Fruit fly (Drosophila melanogaster) whole organism, adult: ENCODE data around the gene Smvt.

Experiments
- CG11617 ChIP-seq: fragments of 200-800 bp; sonication (Bioruptor generic); optimal IDR thresholded peaks from 2 replicates; lab custom pipeline; 2017; ENCODE audit warnings: mild to moderate bottlenecking, missing biosample characterization, missing genetic modification reagents, missing genetic modification characterization
- CG12768 ChIP-seq: fragments of 200-800 bp; sonication (Bioruptor generic); optimal IDR thresholded peaks from 2 replicates; lab custom pipeline; 2017; ENCODE audit warnings: missing biosample characterization, missing genetic modification characterization, mild to moderate bottlenecking, moderate library complexity, missing genetic modification reagents
- CG14711 ChIP-seq: fragments of 200-800 bp; sonication (Bioruptor generic); optimal IDR thresholded peaks from 2 replicates; lab custom pipeline; 2018; ENCODE audit warnings: missing biosample characterization, mild to moderate bottlenecking, missing genetic modification characterization, moderate library complexity
- CG1620 ChIP-seq: fragments of 200-800 bp; sonication (Bioruptor generic); optimal IDR thresholded peaks from 2 replicates; lab custom pipeline; 2016; ENCODE audit warnings: missing biosample characterization, missing genetic modification characterization
- CG33017 ChIP-seq: fragments of 200-800 bp; sonication (Bioruptor generic); optimal IDR thresholded peaks from 2 replicates; lab custom pipeline; 2018; ENCODE audit warnings: missing biosample characterization, mild to moderate bottlenecking, missing genetic modification characterization, moderate library complexity
- CG5204 ChIP-seq: fragments of 200-800 bp; sonication (Bioruptor generic); optimal IDR thresholded peaks from 2 replicates; lab custom pipeline; 2016; ENCODE audit warnings: missing biosample characterization, missing genetic modification characterization
- CG7045 ChIP-seq: fragments of 200-800 bp; sonication (Bioruptor generic); optimal IDR thresholded peaks from 2 replicates; lab custom pipeline; 2017; ENCODE audit warnings: missing biosample characterization, mild to moderate bottlenecking, missing genetic modification characterization
- CG7101 ChIP-seq: fragments of 200-800 bp; sonication (Bioruptor generic); optimal IDR thresholded peaks from 2 replicates; lab custom pipeline; 2018; ENCODE audit warnings: missing biosample characterization, mild to moderate bottlenecking, missing genetic modification characterization, moderate library complexity
- Clk ChIP-seq: fragments of 200-800 bp; sonication (Bioruptor generic); optimal IDR thresholded peaks from 2 replicates; lab custom pipeline; 2017; ENCODE audit warnings: missing biosample characterization, missing genetic modification characterization
- Crg-1 ChIP-seq: fragments of 200-800 bp; sonication (Bioruptor generic); optimal IDR thresholded peaks from 2 replicates; lab custom pipeline; 2016; ENCODE audit warnings: missing biosample characterization, missing genetic modification characterization
- Hr96 ChIP-seq: fragments of 200-800 bp; sonication (Bioruptor generic); optimal IDR thresholded peaks from 2 replicates; lab custom pipeline; 2016; ENCODE audit warnings: missing biosample characterization, missing genetic modification characterization
- Mnt ChIP-seq: fragments of 200-800 bp; sonication (Bioruptor generic); optimal IDR thresholded peaks from 2 replicates; lab custom pipeline; 2016; ENCODE audit warnings: missing biosample characterization, mild to moderate bottlenecking, missing genetic modification characterization
- bab1 ChIP-seq: fragments of 200-800 bp; sonication (Bioruptor generic); optimal IDR thresholded peaks from 3 replicates; lab custom pipeline; 2019; ENCODE audit warnings: missing biosample characterization, mild to moderate bottlenecking, missing genetic modification characterization, moderate library complexity
- cic ChIP-seq: fragments of 200-800 bp; sonication (Bioruptor generic); optimal IDR thresholded peaks from 2 replicates; lab custom pipeline; 2017; ENCODE audit warnings: missing biosample characterization, mild to moderate bottlenecking, missing genetic modification characterization, moderate library complexity
- cnc ChIP-seq, 2 experiments: fragments of >200 bp; optimal IDR thresholded peaks; 2 replicates each; lab custom pipeline; 2017
- kay ChIP-seq: fragments of 200-800 bp; sonication (Bioruptor generic); peaks from one replicate; lab custom pipeline; 2016; ENCODE audit warnings: missing biosample characterization, missing genetic modification characterization, borderline replicate concordance
- ovo ChIP-seq: fragments of 200-800 bp; sonication (Bioruptor generic); optimal IDR thresholded peaks from 2 replicates; lab custom pipeline; 2016; ENCODE audit warnings: missing biosample characterization, missing genetic modification characterization
- pad ChIP-seq: fragments of 200-800 bp; sonication (Bioruptor generic); optimal IDR thresholded peaks from 3 replicates; lab custom pipeline; 2017; ENCODE audit warnings: missing biosample characterization, missing genetic modification characterization, mild to moderate bottlenecking, moderate library complexity, missing genetic modification reagents
- tj ChIP-seq: fragments of 200-800 bp; sonication (Bioruptor generic); optimal IDR thresholded peaks from 3 replicates; lab custom pipeline; 2017; ENCODE audit warnings: missing biosample characterization, mild to moderate bottlenecking, missing genetic modification characterization, moderate library complexity
- toe ChIP-seq: fragments of 200-800 bp; sonication (Bioruptor generic); optimal IDR thresholded peaks from 2 replicates; lab custom pipeline; 2016; ENCODE audit warnings: missing biosample characterization, missing genetic modification characterization

The Smvt gene

DNA sequence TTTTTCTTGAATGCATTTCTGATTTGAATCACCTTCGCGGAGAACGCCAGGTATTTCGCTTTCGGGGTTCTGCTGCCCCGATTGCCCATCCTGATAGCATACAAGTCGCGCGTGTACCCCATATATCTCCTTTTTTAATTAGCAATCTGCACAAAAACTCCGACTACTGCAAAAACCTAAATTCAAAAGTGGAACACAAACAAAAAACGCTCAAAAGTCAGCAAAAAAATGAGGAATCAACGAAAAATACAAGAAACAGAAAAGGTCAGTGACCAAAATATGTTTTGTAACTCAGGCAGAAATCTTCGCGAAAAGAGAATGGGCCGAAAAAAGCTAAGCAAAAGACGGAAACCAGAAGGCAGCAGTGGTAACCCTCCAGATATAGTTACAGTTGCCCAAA lies 45.1 kb downstream of the Smvt start:
- peak; percentile 95 for TF ChIP-seq tj (GFP tag; lab: Kevin White, UChicago)
- no peak for TF ChIP-seq CG12768 (GFP tag; lab: Kevin White, UChicago)
- TF ChIP-seq ovo (GFP tag; lab: Kevin White, UChicago) = no peak
- TF ChIP-seq CG14711 = no peak

DNA sequence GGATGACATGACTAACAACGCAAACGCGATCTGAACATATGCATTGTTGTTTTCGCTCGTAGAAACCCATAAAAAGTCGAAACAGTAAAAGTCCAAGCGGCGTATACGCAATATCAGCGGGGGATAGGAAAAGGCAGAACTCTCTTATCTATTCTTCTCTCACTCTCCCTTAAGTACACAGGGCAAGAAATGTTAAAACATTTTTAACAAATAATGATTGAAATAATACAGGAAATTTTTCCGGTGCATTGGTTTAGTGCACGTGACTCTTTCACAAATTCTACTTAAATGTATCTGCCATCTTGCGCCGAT lies 45.7 kb downstream of the Smvt start:
- TF ChIP-seq bab1 (GFP tag; lab: Kevin White, UChicago) = no peak
- no peak for TF ChIP-seq CG1620 (GFP tag; lab: Kevin White, UChicago)
- peak; percentile 3 for TF ChIP-seq CG11617 (GFP tag; lab: Kevin White, UChicago)
- peak; percentile 72 for TF ChIP-seq kay

DNA sequence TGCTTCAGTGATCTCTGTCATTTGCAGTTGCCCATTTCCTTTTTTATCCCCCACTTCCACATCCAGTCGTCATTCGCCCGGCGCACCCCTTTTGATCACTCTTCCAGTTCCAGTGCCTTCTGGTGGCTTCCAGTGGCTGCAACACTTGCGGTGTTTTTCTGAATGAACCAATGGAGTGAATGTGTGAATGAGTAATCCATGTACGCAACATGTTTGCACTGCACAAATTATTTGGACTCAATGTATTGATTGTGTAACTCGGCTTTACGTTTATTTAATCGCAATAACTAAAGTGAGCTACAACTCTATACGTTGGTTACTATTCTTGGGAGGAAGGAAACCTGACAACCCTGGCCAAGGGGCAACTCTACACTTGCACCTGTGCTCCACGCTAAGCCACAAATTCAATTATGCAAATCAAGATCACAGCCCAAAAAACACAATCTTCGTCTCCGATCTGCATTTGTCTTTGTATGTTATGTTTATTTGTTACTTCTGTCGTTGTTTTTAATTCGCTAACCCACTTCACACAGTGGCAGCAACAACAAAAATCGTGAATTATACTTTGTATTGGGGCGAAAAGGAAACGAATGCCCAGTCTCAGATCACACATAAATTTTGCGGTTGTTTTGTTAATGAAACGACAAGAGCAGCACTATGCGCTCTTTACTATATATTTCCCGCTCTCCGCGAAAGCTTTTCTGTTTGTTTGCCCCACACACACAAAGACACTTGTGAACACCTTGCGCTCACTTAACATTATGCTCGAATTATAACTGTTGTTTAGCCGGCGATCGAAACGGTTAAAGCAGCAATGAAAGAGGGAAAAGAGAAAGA lies 46.3 kb downstream of the Smvt start:
- no peak for TF ChIP-seq bab1 (GFP tag; lab: Kevin White, UChicago)
- TF ChIP-seq CG7101 = no peak
- no peak for TF ChIP-seq CG11617 (GFP tag; lab: Kevin White, UChicago)
- TF ChIP-seq CG7045 = no peak
- TF ChIP-seq pad (GFP tag; lab: Kevin White, UChicago) = peak; percentile 86
- no peak for TF ChIP-seq Hr96 (GFP tag; lab: Kevin White, UChicago)
- TF ChIP-seq cic (GFP tag; lab: Kevin White, UChicago) = peak; percentile 8
- peak; percentile 71 for TF ChIP-seq ovo (GFP tag; lab: Kevin White, UChicago)
- TF ChIP-seq kay = peak; percentile 94
- peak; percentile 63 for TF ChIP-seq CG14711

DNA sequence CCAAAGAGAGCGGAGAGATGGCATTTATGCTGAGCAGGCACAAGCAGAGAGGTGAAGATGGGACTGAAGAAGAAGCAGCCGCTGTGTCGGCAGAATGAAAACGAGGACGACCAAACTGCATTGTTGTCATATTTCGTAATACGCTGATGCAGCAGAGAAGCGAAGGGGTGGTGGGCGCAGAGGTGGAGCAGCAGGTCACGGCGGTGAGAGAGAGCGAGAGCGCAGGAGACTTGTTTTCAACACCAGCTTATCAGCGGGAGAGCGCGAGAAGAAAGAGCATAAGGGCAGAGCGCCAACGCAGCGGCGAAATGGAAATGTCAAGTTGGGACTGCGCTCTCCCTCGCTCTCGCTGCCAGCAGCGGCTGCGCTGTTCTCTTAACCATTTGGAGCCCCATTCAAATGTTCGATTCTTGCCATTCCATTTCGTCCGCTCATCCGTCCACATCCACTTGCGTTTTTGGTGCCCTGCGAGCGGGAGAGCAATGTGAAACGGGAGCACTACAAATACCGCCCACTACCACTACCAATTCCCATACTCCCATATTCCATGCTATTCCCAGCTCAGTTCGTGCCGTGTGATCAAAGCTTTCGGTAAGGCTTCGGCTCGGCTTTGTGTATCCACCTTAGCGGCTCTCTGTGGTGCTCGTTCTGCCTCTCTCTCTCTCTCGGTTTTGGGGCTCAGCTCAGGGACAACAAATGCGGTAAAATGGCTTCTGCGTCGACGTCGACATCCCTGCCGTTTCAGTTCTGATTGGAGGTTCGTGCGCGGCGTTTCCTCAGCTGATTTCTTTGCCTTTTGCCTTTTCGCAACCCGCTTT lies 47.9 kb downstream of the Smvt start, which contains the start of gene ttk:
ttk (plus strand) TSS at position 562 of the 818 bp plus-strand sequence.
- TF ChIP-seq pad (GFP tag; lab: Kevin White, UChicago) = peak; percentile 46
- no peak for TF ChIP-seq ovo (GFP tag; lab: Kevin White, UChicago)
- peak; percentile 22 for TF ChIP-seq Hr96 (GFP tag; lab: Kevin White, UChicago)
- no peak for TF ChIP-seq Clk (GFP tag; lab: Kevin White, UChicago)
- peak; percentile 53 for TF ChIP-seq CG12768 (GFP tag; lab: Kevin White, UChicago)
- peak; percentile 100 for TF ChIP-seq tj (GFP tag; lab: Kevin White, UChicago)
- TF ChIP-seq Crg-1 (GFP tag; lab: Kevin White, UChicago) = no peak
- TF ChIP-seq CG1620 (GFP tag; lab: Kevin White, UChicago) = no peak
- TF ChIP-seq CG5204 (GFP tag; lab: Kevin White, UChicago) = no peak
- TF ChIP-seq bab1 (GFP tag; lab: Kevin White, UChicago) = peak; percentile 8
- peak; percentile 46 for TF ChIP-seq CG11617 (GFP tag; lab: Kevin White, UChicago)

DNA sequence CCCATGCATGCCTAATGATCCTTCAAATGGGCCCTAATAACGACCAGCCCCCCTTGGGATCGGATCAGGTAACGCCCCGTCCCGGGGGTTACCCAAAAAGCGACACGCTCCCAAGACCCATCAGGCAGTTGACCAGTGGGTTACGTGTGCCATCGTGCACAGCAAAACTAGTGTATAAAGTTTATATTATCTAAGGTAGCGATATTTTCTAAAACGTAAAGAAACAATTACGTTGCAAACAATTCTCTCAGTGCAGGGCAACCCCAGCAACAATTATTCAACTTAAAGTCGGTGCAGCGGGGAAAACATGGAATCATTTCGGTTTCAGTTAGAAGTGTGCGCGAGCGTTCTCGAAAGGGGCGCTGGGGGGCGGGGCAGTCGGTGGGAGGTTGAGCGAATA lies 48.8 kb downstream of the Smvt start:
- TF ChIP-seq CG12768 (GFP tag; lab: Kevin White, UChicago) (peak; percentile 2), cnc (optimal IDR thresholded peaks at IDR 0.05; lab: Kevin White, UChicago) (no peak), CG1620 (GFP tag; lab: Kevin White, UChicago) (no peak), CG5204 (GFP tag; lab: Kevin White, UChicago) (peak; percentile 41)

DNA sequence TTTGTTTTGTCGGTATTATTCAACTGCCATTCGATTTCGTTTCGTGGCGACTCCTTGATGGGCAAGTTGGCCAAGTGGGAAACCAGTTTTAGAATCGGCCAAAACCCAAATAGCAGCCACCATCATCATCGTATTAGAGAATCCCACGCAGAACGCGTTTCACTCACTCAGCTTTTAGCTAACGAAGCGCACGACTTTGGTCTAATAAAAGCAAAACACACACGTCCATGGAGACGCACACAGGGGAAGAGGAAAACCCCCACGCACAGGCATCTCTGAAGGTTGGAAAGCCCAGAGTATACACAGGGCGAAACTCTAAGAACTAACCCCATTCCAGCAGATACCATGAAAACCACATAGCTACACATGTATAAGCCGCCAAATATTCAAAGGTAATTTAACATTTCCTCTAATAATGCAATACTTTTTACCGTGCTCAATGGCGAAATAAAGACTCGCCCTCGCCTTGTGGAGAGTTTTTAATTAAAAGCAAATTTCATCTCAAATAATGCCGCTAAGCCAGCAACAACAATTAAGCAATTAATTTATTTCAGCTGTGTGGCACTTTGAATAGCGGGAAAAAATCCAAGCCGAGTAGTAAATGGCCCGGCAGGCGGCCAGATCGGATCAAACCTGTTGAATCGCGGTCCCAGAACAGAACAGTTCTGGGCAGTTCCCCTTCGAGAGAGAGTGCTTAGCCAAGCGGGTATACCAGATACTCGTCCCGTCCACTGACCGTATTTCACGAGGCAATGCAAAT lies 49.9 kb downstream of the Smvt start:
- TF ChIP-seq tj (GFP tag; lab: Kevin White, UChicago) = peak; percentile 42
- no peak for TF ChIP-seq CG11617 (GFP tag; lab: Kevin White, UChicago)
- peak; percentile 80 for TF ChIP-seq kay
- TF ChIP-seq CG7045 = no peak
- TF ChIP-seq pad (GFP tag; lab: Kevin White, UChicago) = peak; percentile 23
- TF ChIP-seq ovo (GFP tag; lab: Kevin White, UChicago) = peak; percentile 60
- no peak for TF ChIP-seq CG33017 (tag; lab: Kevin White, UChicago)
- TF ChIP-seq cic (GFP tag; lab: Kevin White, UChicago) = no peak
- TF ChIP-seq cnc (optimal IDR thresholded peaks at IDR 0.05; lab: Kevin White, UChicago) = no peak

DNA sequence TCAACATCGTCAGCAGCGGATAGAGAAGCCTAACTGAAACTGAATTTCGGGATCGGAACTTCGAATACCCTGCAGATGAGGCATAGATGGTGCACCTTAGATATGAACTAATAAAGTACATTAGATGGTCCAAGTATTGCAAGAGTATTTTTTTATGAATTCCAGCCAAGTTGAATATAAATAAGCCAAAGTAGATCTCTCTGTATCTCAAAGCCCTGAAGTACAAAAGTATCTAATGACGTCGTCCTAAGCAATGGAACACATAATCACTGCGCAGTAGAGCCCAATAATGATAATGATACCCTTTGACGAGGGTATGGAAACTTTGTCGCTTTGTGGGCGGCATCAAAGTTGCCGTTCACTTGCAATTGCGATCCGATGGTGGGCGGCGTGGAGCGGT lies 51.6 kb downstream of the Smvt start:
- TF ChIP-seq bab1 (GFP tag; lab: Kevin White, UChicago) = no peak
- TF ChIP-seq cic (GFP tag; lab: Kevin White, UChicago) = no peak
- no peak for TF ChIP-seq CG7101
- TF ChIP-seq Hr96 (GFP tag; lab: Kevin White, UChicago) = no peak
- TF ChIP-seq toe (GFP tag; lab: Kevin White, UChicago) = no peak
- TF ChIP-seq Mnt (GFP tag; lab: Kevin White, UChicago) = no peak
- no peak for TF ChIP-seq CG12768 (GFP tag; lab: Kevin White, UChicago)
- no peak for TF ChIP-seq pad (GFP tag; lab: Kevin White, UChicago)
- no peak for TF ChIP-seq tj (GFP tag; lab: Kevin White, UChicago)
- TF ChIP-seq cnc (optimal IDR thresholded peaks at IDR 0.05; lab: Kevin White, UChicago) = no peak
- TF ChIP-seq kay = no peak
- no peak for TF ChIP-seq CG14711
- no peak for TF ChIP-seq CG1620 (GFP tag; lab: Kevin White, UChicago)
- TF ChIP-seq CG5204 (GFP tag; lab: Kevin White, UChicago) = no peak
